Worm (Caenorhabditis elegans): ENCODE data around the gene T09F5.2.

ce11 chrV:15190903-15191302 is 40.1 kb downstream of the T09F5.2 start, which contains the start of gene Y75B12B.11:
- TF ChIP-seq pat-9 (tag; optimal IDR thresholded peaks at IDR 0.05) (peak; percentile 88), lin-11 (tag; optimal IDR thresholded peaks at IDR 0.05) (peak; percentile 81), ceh-34 (tag; optimal IDR thresholded peaks at IDR 0.05) (peak; percentile 88), unc-42 (tag; optimal IDR thresholded peaks at IDR 0.05) (no peak), npax-4 (tag; optimal IDR thresholded peaks at IDR 0.05) (peak; percentile 74), K02D7.2 (tag; optimal IDR thresholded peaks at IDR 0.05) (peak; percentile 85), pha-4 (tag; optimal IDR thresholded peaks at IDR 0.05) (no peak), ahr-1 (tag; optimal IDR thresholded peaks at IDR 0.05) (peak; percentile 71), lim-6 (tag; optimal IDR thresholded peaks at IDR 0.05) (peak; percentile 46), dmd-4 (tag; optimal IDR thresholded peaks at IDR 0.05; ENCODE audit: borderline replicate concordance) (peak; percentile 86)

Data from whole organism, late embryonic.